Fruit fly (Drosophila melanogaster) S2 (cell line): Measurements from ENCODE around the gene Mst85C.
A peak's percentile ranks its signal among the peaks of the same experiment; 100 is the strongest.

ENCODE experiments used
- CG8478 ChIP-seq: fragments of >200 bp; optimal IDR thresholded peaks from 2 replicates; lab custom pipeline; 2018
- CTCF ChIP-seq, 2 experiments: fragments of >200 bp; optimal IDR thresholded peaks; 2 replicates each; lab custom pipeline; 2018

Mst85C gene

dm6 chr3R:9057398-9058058 lies 9.1 kb downstream of the Mst85C start:
- TF ChIP-seq CG8478 (no peak), CTCF (optimal IDR thresholded peaks at IDR 0.05; lab: Kevin White, UChicago) (no peak)

dm6 chr3R:9062756-9063155 lies 14.3 kb downstream of the Mst85C start:
- TF ChIP-seq CG8478 (no peak), CTCF (optimal IDR thresholded peaks at IDR 0.05; lab: Kevin White, UChicago) (no peak)

- TF ChIP-seq CTCF (optimal IDR thresholded peaks at IDR 0.05; lab: Kevin White, UChicago) (peak in 1 of 2 experiments; percentile 12), CG8478 (no peak)
Observed at dm6 chr3R:9064874-9065273, 16.4 kb downstream of the Mst85C start, which contains the start of the genes beag and Ada. Gene beag (minus strand): TSS chr3R:9065078. Gene Ada (plus strand): TSS chr3R:9065183.

- TF ChIP-seq CG8478 (no peak), CTCF (optimal IDR thresholded peaks at IDR 0.05; lab: Kevin White, UChicago) (no peak)
Observed at dm6 chr3R:9068418-9068817, 20.0 kb downstream of the Mst85C start.

dm6 chr3R:9069874-9070273 lies 21.4 kb downstream of the Mst85C start:
- no peak for TF ChIP-seq CTCF (optimal IDR thresholded peaks at IDR 0.05; lab: Kevin White, UChicago)

dm6 chr3R:9074934-9075333 lies 26.5 kb downstream of the Mst85C start:
- TF ChIP-seq CTCF (optimal IDR thresholded peaks at IDR 0.05; lab: Kevin White, UChicago) (no peak), CG8478 (no peak)

- no peak for TF ChIP-seq CTCF (optimal IDR thresholded peaks at IDR 0.05; lab: Kevin White, UChicago)
- TF ChIP-seq CG8478, result no peak
Observed at dm6 chr3R:9079638-9080037, 31.2 kb downstream of the Mst85C start.

- TF ChIP-seq CG8478 (no peak), CTCF (optimal IDR thresholded peaks at IDR 0.05; lab: Kevin White, UChicago) (no peak)
Observed at dm6 chr3R:9082332-9082731, 33.9 kb downstream of the Mst85C start.

dm6 chr3R:9083379-9083778 lies 34.9 kb downstream of the Mst85C start:
- TF ChIP-seq CG8478, result no peak
- TF ChIP-seq CTCF (optimal IDR thresholded peaks at IDR 0.05; lab: Kevin White, UChicago), result no peak

- TF ChIP-seq CG8478, result no peak
- no peak for TF ChIP-seq CTCF (optimal IDR thresholded peaks at IDR 0.05; lab: Kevin White, UChicago)
Observed at dm6 chr3R:9085306-9085705, 36.9 kb downstream of the Mst85C start.

dm6 chr3R:9090303-9090702 lies 41.9 kb downstream of the Mst85C start:
- TF ChIP-seq CTCF (optimal IDR thresholded peaks at IDR 0.05; lab: Kevin White, UChicago), result peak; percentile 11 to 67
- TF ChIP-seq CG8478, result no peak
